Fruit fly (Drosophila melanogaster) whole organism: Measurements from ENCODE around the gene CG43345.
A peak's percentile ranks its signal among the peaks of the same experiment; 100 is the strongest.

ENCODE experiments used
- CG8478 ChIP-seq: fragments of >200 bp; optimal IDR thresholded peaks from 2 replicates; lab custom pipeline; 2018; ENCODE audit warnings: inconsistent platforms
- Dll ChIP-seq: fragments of >200 bp; optimal IDR thresholded peaks from 2 replicates; lab custom pipeline; 2017
- EcR ChIP-seq, 2 experiments: fragments of >200 bp; optimal IDR thresholded peaks; 2 replicates each; lab custom pipeline; 2017; ENCODE audit warnings: missing biosample characterization in 2 of 2, missing genetic modification characterization in 2 of 2, missing genetic modification reagents in 2 of 2
- pan ChIP-seq: fragments of >200 bp; optimal IDR thresholded peaks from 2 replicates; lab custom pipeline; 2017
- psq ChIP-seq: fragments of >200 bp; optimal IDR thresholded peaks from 2 replicates; lab custom pipeline; 2017
- usp ChIP-seq: fragments of >200 bp; optimal IDR thresholded peaks from 2 replicates; lab custom pipeline; 2017; ENCODE audit warnings: missing biosample characterization, missing genetic modification characterization, mixed read lengths

The CG43345 gene

dm6 chr2L:21168295-21169159 lies at the start of gene CG43345, which contains the start of the genes mAcon1 and CG43346:
Gene CG43345, minus strand, starts transcription at chr2L:21168581.
Gene mAcon1, plus strand, starts transcription at chr2L:21168570.
Gene CG43346, minus strand, starts transcription at chr2L:21168581.
- TF ChIP-seq psq (lab: Kevin White, UChicago) (no peak), pan (lab: Kevin White, UChicago) (peak; percentile 53)

- TF ChIP-seq usp: no peak
- no peak for TF ChIP-seq Dll (lab: Kevin White, UChicago)
- TF ChIP-seq CG8478 (lab: Kevin White, UChicago): no peak
- no peak for TF ChIP-seq psq (lab: Kevin White, UChicago)
- no peak for TF ChIP-seq pan (lab: Kevin White, UChicago)
- TF ChIP-seq EcR (GFP tag; optimal IDR thresholded peaks at IDR 0.05; lab: Kevin White, UChicago): no peak
Measured at dm6 chr2L:21214961-21215362, 46.6 kb upstream of the CG43345 start.

dm6 chr2L:21206193-21206592 lies 37.8 kb upstream of the CG43345 start, which contains the start of gene clumsy:
Gene clumsy, plus strand, starts transcription at chr2L:21206493.
- TF ChIP-seq CG8478 (lab: Kevin White, UChicago): no peak
- no peak for TF ChIP-seq EcR (GFP tag; optimal IDR thresholded peaks at IDR 0.05; lab: Kevin White, UChicago)
- no peak for TF ChIP-seq Dll (lab: Kevin White, UChicago)
- TF ChIP-seq psq (lab: Kevin White, UChicago): no peak
- TF ChIP-seq usp: no peak
- no peak for TF ChIP-seq pan (lab: Kevin White, UChicago)

dm6 chr2L:21202702-21203101 lies 34.3 kb upstream of the CG43345 start, which contains the start of gene CG31988:
Gene CG31988, minus strand, starts transcription at chr2L:21202802.
- TF ChIP-seq psq (lab: Kevin White, UChicago): no peak
- TF ChIP-seq pan (lab: Kevin White, UChicago): no peak
- TF ChIP-seq CG8478 (lab: Kevin White, UChicago): no peak
- no peak for TF ChIP-seq usp
- no peak for TF ChIP-seq Dll (lab: Kevin White, UChicago)
- TF ChIP-seq EcR (GFP tag; optimal IDR thresholded peaks at IDR 0.05; lab: Kevin White, UChicago): no peak

- TF ChIP-seq pan (lab: Kevin White, UChicago) (no peak), CG8478 (lab: Kevin White, UChicago) (no peak), usp (no peak), Dll (lab: Kevin White, UChicago) (no peak), EcR (GFP tag; optimal IDR thresholded peaks at IDR 0.05; lab: Kevin White, UChicago) (no peak), psq (lab: Kevin White, UChicago) (no peak)
Measured at dm6 chr2L:21200275-21200674, 31.9 kb upstream of the CG43345 start, which contains the start of gene CG31624. Gene CG31624, minus strand, starts transcription at chr2L:21200375.

dm6 chr2L:21198633-21199264 lies 30.4 kb upstream of the CG43345 start, which contains the start of gene Ret:
Gene Ret, minus strand, starts transcription at chr2L:21198762.
- no peak for TF ChIP-seq usp

- TF ChIP-seq EcR (GFP tag; optimal IDR thresholded peaks at IDR 0.05; lab: Kevin White, UChicago): no peak
- TF ChIP-seq usp: no peak
- TF ChIP-seq psq (lab: Kevin White, UChicago): no peak
- no peak for TF ChIP-seq pan (lab: Kevin White, UChicago)
- TF ChIP-seq CG8478 (lab: Kevin White, UChicago): no peak
- no peak for TF ChIP-seq Dll (lab: Kevin White, UChicago)
Measured at dm6 chr2L:21197178-21197577, 28.8 kb upstream of the CG43345 start.

dm6 chr2L:21196511-21196910 lies 28.1 kb upstream of the CG43345 start:
- TF ChIP-seq Dll (lab: Kevin White, UChicago) (no peak), EcR (GFP tag; optimal IDR thresholded peaks at IDR 0.05; lab: Kevin White, UChicago) (no peak), psq (lab: Kevin White, UChicago) (no peak), CG8478 (lab: Kevin White, UChicago) (no peak), usp (no peak), pan (lab: Kevin White, UChicago) (no peak)

dm6 chr2L:21195331-21195730 lies 26.9 kb upstream of the CG43345 start:
- TF ChIP-seq EcR (GFP tag; optimal IDR thresholded peaks at IDR 0.05; lab: Kevin White, UChicago) (no peak), Dll (lab: Kevin White, UChicago) (no peak), psq (lab: Kevin White, UChicago) (no peak), pan (lab: Kevin White, UChicago) (no peak), usp (no peak), CG8478 (lab: Kevin White, UChicago) (no peak)

dm6 chr2L:21189273-21189781 lies 20.9 kb upstream of the CG43345 start:
- TF ChIP-seq CG8478 (lab: Kevin White, UChicago) (no peak), Dll (lab: Kevin White, UChicago) (no peak), pan (lab: Kevin White, UChicago) (no peak), usp (no peak), EcR (GFP tag; optimal IDR thresholded peaks at IDR 0.05; lab: Kevin White, UChicago) (no peak), psq (lab: Kevin White, UChicago) (no peak)

- TF ChIP-seq CG8478 (lab: Kevin White, UChicago) (no peak), Dll (lab: Kevin White, UChicago) (no peak), usp (no peak), pan (lab: Kevin White, UChicago) (no peak), psq (lab: Kevin White, UChicago) (no peak), EcR (GFP tag; optimal IDR thresholded peaks at IDR 0.05; lab: Kevin White, UChicago) (no peak)
Measured at dm6 chr2L:21187753-21188152, 19.4 kb upstream of the CG43345 start.
